Worm (Caenorhabditis elegans): ENCODE measurements around the gene R02F2.9.

Gene R02F2.9

DNA sequence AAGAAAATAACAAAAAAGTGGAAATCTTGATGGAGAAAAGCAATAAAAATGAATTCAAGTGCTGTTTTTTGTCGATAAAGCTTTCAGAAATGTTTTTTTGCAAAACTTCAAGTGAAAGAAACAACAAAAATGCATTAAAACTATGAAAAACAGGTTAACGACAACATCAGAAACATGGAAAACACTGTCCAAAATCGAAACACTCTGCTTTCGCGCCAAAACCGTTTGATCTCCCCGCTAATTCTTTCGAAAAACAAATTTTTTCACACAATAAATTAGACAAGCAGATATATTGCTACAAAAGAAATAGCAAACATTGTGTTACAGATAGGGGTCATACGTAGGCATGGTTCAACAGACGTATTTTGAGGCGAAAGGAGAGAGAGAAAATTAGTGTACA, 42.8 kb downstream of the R02F2.9 start:
- TF ChIP-seq elt-2 (tag; optimal IDR thresholded peaks at IDR 0.05): no peak
- no peak for TF ChIP-seq hlh-15 (tag; optimal IDR thresholded peaks at IDR 0.05)
- TF ChIP-seq K02D7.2 (tag; optimal IDR thresholded peaks at IDR 0.05): no peak
- TF ChIP-seq nhr-11 (tag; optimal IDR thresholded peaks at IDR 0.05): no peak
- no peak for TF ChIP-seq npax-4 (tag; optimal IDR thresholded peaks at IDR 0.05)
- TF ChIP-seq ceh-34 (tag; optimal IDR thresholded peaks at IDR 0.05): no peak
- TF ChIP-seq fkh-6 (tag; optimal IDR thresholded peaks at IDR 0.05): no peak
- no peak for TF ChIP-seq pha-4 (tag; optimal IDR thresholded peaks at IDR 0.05)
- no peak for TF ChIP-seq sdc-2 (tag; optimal IDR thresholded peaks at IDR 0.05)
- no peak for TF ChIP-seq odd-2 (tag; optimal IDR thresholded peaks at IDR 0.05)
- no peak for TF ChIP-seq fax-1 (tag; optimal IDR thresholded peaks at IDR 0.05)
- TF ChIP-seq T23F11.4 (GFP tag; optimal IDR thresholded peaks at IDR 0.05): no peak
- no peak for TF ChIP-seq ceh-48 (tag; optimal IDR thresholded peaks at IDR 0.05)
- TF ChIP-seq ceh-9 (tag; optimal IDR thresholded peaks at IDR 0.05): no peak
- no peak for TF ChIP-seq ceh-14 (tag; optimal IDR thresholded peaks at IDR 0.05)
- TF ChIP-seq F13H6.1 (tag; optimal IDR thresholded peaks at IDR 0.05): no peak
- no peak for TF ChIP-seq hlh-6 (tag; optimal IDR thresholded peaks at IDR 0.05)
- TF ChIP-seq ref-2 (tag; optimal IDR thresholded peaks at IDR 0.05): no peak
- no peak for TF ChIP-seq ama-1 (optimal IDR thresholded peaks at IDR 0.05)
- no peak for TF ChIP-seq ceh-6 (GFP tag; optimal IDR thresholded peaks at IDR 0.05)

DNA sequence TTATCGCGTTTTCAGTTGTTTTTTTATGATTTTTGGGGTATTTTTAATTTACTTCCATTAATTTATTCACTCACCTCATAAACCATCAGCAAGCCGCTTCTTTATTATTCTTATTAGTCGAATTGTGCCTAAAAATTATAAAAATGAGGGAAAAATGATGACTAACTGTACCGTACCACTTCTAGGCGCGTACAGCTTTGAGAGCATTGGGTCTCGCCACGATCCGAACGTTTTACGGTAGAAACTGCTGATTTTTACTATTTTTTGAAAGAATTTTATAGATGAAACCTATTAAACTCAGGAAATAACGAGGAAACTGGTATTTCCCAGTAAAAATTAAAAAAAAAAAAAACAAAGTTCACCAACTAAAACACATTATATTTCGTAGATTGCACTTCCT, 44.1 kb downstream of the R02F2.9 start, which contains the start of gene D1044.6:
TSS of gene D1044.6 (minus strand) at position 128 of the 400 bp plus-strand sequence.
- TF ChIP-seq sox-2 (GFP tag; IDR thresholded peaks at IDR 0.05) (no peak), che-1 (tag; optimal IDR thresholded peaks at IDR 0.05) (no peak), ceh-22 (tag; optimal IDR thresholded peaks at IDR 0.05) (no peak), K09A11.1 (tag; optimal IDR thresholded peaks at IDR 0.05; ENCODE audit: insufficient read depth) (no peak), mec-3 (tag; optimal IDR thresholded peaks at IDR 0.05; ENCODE audit: borderline replicate concordance) (no peak), fax-1 (tag; optimal IDR thresholded peaks at IDR 0.05) (no peak), fkh-10 (GFP tag; optimal IDR thresholded peaks at IDR 0.05) (no peak), ceh-9 (tag; optimal IDR thresholded peaks at IDR 0.05) (no peak), ceh-24 (tag; optimal IDR thresholded peaks at IDR 0.05) (no peak), ets-4 (tag; optimal IDR thresholded peaks at IDR 0.05) (no peak), K02D7.2 (tag; optimal IDR thresholded peaks at IDR 0.05) (no peak), unc-42 (tag; optimal IDR thresholded peaks at IDR 0.05) (no peak), odd-2 (tag; optimal IDR thresholded peaks at IDR 0.05) (no peak), F13H6.1 (tag; optimal IDR thresholded peaks at IDR 0.05) (no peak), hlh-30 (tag; optimal IDR thresholded peaks at IDR 0.05; ENCODE audit: insufficient read depth) (no peak), unc-86 (tag; optimal IDR thresholded peaks at IDR 0.05) (no peak), elt-4 (tag; optimal IDR thresholded peaks at IDR 0.05) (no peak), C38D4.7 (GFP tag; optimal IDR thresholded peaks at IDR 0.05) (no peak), elt-2 (tag; optimal IDR thresholded peaks at IDR 0.05) (no peak), ceh-19 (GFP tag; optimal IDR thresholded peaks at IDR 0.05) (no peak)

DNA sequence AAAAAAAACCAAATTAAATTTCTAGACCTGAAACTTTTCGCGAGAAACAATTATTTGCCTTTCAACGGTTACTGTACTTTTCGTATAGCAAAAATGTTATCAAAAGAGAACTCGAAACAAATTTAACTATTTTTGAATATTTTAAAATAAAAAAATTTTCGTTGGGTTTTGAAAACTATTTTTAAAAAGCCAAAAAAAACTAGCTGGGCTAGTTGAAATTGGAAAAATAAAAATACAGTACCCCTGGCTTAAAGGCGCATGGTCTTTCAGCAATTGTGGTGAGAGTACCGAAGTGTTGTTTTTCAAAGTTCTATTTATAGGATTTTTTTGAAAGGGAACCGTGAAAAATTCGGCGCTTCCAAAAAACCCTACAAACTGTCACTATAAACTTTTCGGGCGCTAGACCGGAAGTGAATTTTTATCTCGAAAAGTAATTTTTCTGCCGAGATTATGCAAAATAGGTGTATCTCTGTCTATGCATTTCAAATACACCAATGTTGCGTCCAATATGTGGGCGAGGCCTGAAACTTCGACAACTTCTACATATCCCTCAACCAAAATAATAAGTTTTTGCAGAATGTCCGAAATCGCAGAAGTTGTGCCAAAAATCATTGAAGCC, 44.8 kb downstream of the R02F2.9 start, which contains the start of gene D1044.1:
TSS of gene D1044.1 (plus strand) at position 569 of the 619 bp plus-strand sequence.
- TF ChIP-seq ceh-22 (tag; optimal IDR thresholded peaks at IDR 0.05) (no peak), lin-11 (tag; optimal IDR thresholded peaks at IDR 0.05) (no peak), sox-4 (tag; optimal IDR thresholded peaks at IDR 0.05) (no peak), ref-2 (tag; optimal IDR thresholded peaks at IDR 0.05) (no peak), pax-1 (tag; optimal IDR thresholded peaks at IDR 0.05) (no peak), madf-2 (tag; optimal IDR thresholded peaks at IDR 0.05) (no peak), pros-1 (tag; optimal IDR thresholded peaks at IDR 0.05) (no peak), nhr-232 (tag; optimal IDR thresholded peaks at IDR 0.05) (no peak), ceh-30 (tag; optimal IDR thresholded peaks at IDR 0.05) (no peak), ceh-31 (tag; optimal IDR thresholded peaks at IDR 0.05) (no peak), ztf-16 (tag; optimal IDR thresholded peaks at IDR 0.05) (no peak), tbx-7 (tag; optimal IDR thresholded peaks at IDR 0.05) (no peak), C38D4.7 (GFP tag; optimal IDR thresholded peaks at IDR 0.05) (no peak), hlh-8 (tag; optimal IDR thresholded peaks at IDR 0.05) (no peak), ceh-48 (tag; optimal IDR thresholded peaks at IDR 0.05) (no peak), Y22D7AL.16 (tag; optimal IDR thresholded peaks at IDR 0.05) (no peak), zip-5 (tag; optimal IDR thresholded peaks at IDR 0.05) (no peak)

Measured in whole organism, late embryonic.